Worm (Caenorhabditis elegans) whole organism, L3 larva: ENCODE measurements around the gene Y51A2A.12.
A peak's percentile ranks its signal among the peaks of the same experiment; 100 is the strongest.

ENCODE experiments used
- ceh-16 ChIP-seq: sonication (generic microtip); optimal IDR thresholded peaks from 2 replicates; lab custom pipeline; 2017; ENCODE audit warnings: missing biosample characterization, missing genetic modification characterization
- ceh-28 ChIP-seq: fragments of 150-350 bp; optimal IDR thresholded peaks from 2 replicates; lab custom pipeline; 2014; ENCODE audit warnings: missing biosample characterization, missing genetic modification reagents, missing genetic modification characterization
- elt-1 ChIP-seq: fragments of 150-350 bp; optimal IDR thresholded peaks from 2 replicates; lab custom pipeline; 2014; ENCODE audit warnings: missing biosample characterization, missing genetic modification characterization
- elt-2 ChIP-seq: sonication (generic microtip); optimal IDR thresholded peaks from 2 replicates; lab custom pipeline; 2016; ENCODE audit warnings: missing genetic modification reagents, mild to moderate bottlenecking, missing genetic modification characterization, missing compliant biosample characterization
- jun-1 ChIP-seq: fragments of 150-350 bp; optimal IDR thresholded peaks from 2 replicates; lab custom pipeline; 2014; ENCODE audit warnings: missing biosample characterization, missing genetic modification reagents, missing genetic modification characterization
- mdl-1 ChIP-seq: fragments of 150-350 bp; optimal IDR thresholded peaks from 2 replicates; lab custom pipeline; 2014; ENCODE audit warnings: missing biosample characterization, missing genetic modification characterization
- zag-1 ChIP-seq: fragments of 150-350 bp; optimal IDR thresholded peaks from 2 replicates; lab custom pipeline; 2014; ENCODE audit warnings: missing biosample characterization, missing genetic modification characterization

Gene Y51A2A.12

DNA sequence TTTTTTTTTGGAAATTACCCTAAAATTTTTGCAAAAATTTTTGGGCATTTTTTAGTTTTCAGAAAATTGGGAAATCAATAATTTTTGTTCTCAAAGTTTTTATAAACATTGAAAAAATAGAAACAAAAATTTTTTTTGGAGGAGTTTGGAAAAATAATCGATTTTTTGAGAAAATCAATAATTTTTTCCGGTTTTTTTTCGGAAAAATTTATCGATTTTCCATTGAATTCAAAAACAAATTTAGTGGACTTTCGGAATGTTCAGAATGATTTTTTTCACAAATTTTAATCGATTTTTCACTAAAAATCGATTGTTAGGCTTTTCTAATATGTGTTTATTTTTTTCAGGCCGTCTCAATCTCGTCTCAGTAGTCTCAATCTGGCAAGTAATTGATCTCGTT, 45.2 kb downstream of the Y51A2A.12 start:
- TF ChIP-seq ceh-28 (tag; lab: Kevin White, UChicago): peak; percentile 57
- TF ChIP-seq jun-1 (tag; lab: Kevin White, UChicago): no peak
- TF ChIP-seq, all 47 proteins: peak for 1

DNA sequence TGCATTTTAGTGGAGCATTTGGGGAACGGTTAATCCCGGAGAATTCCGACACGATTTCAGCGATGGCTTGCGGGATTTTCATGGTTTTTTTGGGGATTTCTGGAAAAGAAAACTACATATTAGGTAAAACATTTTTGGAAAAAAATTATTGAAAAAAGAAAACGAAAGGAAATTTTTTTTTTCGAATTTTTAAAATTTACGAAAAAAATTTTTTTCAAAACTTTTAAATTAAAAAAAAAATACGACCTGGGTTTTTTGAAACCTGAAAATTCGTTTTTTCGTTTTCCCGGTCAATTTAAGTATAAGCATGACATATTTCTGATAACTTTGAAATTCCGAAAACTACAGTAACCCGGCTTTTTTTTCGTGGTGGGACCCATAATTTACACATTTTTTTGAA, 47.4 kb downstream of the Y51A2A.12 start, which contains the start of gene C08E8.10:
C08E8.10 (minus strand) TSS at position 101 of the 400 bp plus-strand sequence.
- no peak for TF ChIP-seq zag-1 (tag; lab: Kevin White, UChicago)
- TF ChIP-seq ceh-16 (tag; lab: Kevin White, UChicago): no peak
- no peak for TF ChIP-seq elt-1
- no peak for TF ChIP-seq elt-2 (tag; lab: Kevin White, UChicago)
- TF ChIP-seq mdl-1 (tag; lab: Kevin White, UChicago): no peak
- TF ChIP-seq, all 47 proteins: peak for 0
